Worm (Caenorhabditis elegans) whole organism, young adult: Measurements from ENCODE around the gene C02D5.2.

ENCODE experiments used
- lin-35 ChIP-seq, 3 experiments: fragments of 150-350 bp in 2 of 3; sonication (generic microtip) in 1 of 3; optimal IDR thresholded peaks; 2 replicates each; lab custom pipeline; 2014 to 2018; ENCODE audit warnings: missing biosample characterization in 3 of 3, missing genetic modification characterization in 3 of 3, missing genetic modification reagents in 3 of 3
- nfya-1 ChIP-seq: sonication (generic microtip); optimal IDR thresholded peaks from 2 replicates; lab custom pipeline; 2017; ENCODE audit warnings: antibody characterized with exemption, missing compliant biosample characterization, missing genetic modification characterization, borderline replicate concordance; ENCODE audit not compliant: insufficient read depth

- TF ChIP-seq lin-35 (GFP tag; optimal IDR thresholded peaks at IDR 0.05; lab: Kevin White, UChicago) = no peak
- TF ChIP-seq nfya-1 (tag; lab: Kevin White, UChicago) = no peak
Observed at ce11 chrIII:8598961-8599360, 41.8 kb downstream of the C02D5.2 start.
